Fruit fly (Drosophila melanogaster) whole organism, embryonic: ENCODE measurements around the gene PIG-U.

Source experiments
- Awh ChIP-seq: fragments of 200-800 bp; sonication (Bioruptor generic); IDR thresholded peaks from 2 replicates; pipeline ENCODE4, ENCODE4 v1.3.6; 2022; ENCODE audit warnings: missing biosample characterization, missing genetic modification characterization
- Bgb ChIP-seq: fragments of 200-800 bp; sonication (Bioruptor generic); IDR thresholded peaks from 2 replicates; pipeline ENCODE4 v1.3.6; 2022; ENCODE audit warnings: missing biosample characterization, missing genetic modification characterization; ENCODE audit not compliant: partially characterized antibody
- CG10431 ChIP-seq: fragments of 200-800 bp; sonication (Bioruptor generic); optimal IDR thresholded peaks from 3 replicates; lab custom pipeline; 2018; ENCODE audit warnings: missing biosample characterization, mild to moderate bottlenecking, missing genetic modification characterization
- CG11696 ChIP-seq: fragments of 200-800 bp; sonication (Bioruptor generic); IDR thresholded peaks from 2 replicates; pipeline ENCODE4 v1.3.6; 2022; ENCODE audit warnings: missing biosample characterization, missing genetic modification characterization
- CG13123 ChIP-seq: fragments of 200-800 bp; sonication (Bioruptor generic); optimal IDR thresholded peaks from 2 replicates; lab custom pipeline; 2016; ENCODE audit warnings: missing biosample characterization, missing genetic modification characterization
- CG13424 ChIP-seq: fragments of 200-800 bp; sonication (Bioruptor generic); optimal IDR thresholded peaks from 2 replicates; lab custom pipeline; 2019; ENCODE audit warnings: missing biosample characterization, mild to moderate bottlenecking, missing genetic modification characterization, moderate library complexity
- CG15601 ChIP-seq: fragments of 200-800 bp; sonication (Bioruptor generic); optimal IDR thresholded peaks from 3 replicates; lab custom pipeline; 2019; ENCODE audit warnings: missing biosample characterization, mild to moderate bottlenecking, missing genetic modification characterization, moderate library complexity
- CG17802 ChIP-seq: fragments of 200-800 bp; sonication (Bioruptor generic); optimal IDR thresholded peaks from 2 replicates; lab custom pipeline; 2018; ENCODE audit warnings: missing biosample characterization, mild to moderate bottlenecking, missing genetic modification characterization, moderate library complexity
- CG4730 ChIP-seq: fragments of 200-800 bp; sonication (Bioruptor generic); IDR thresholded peaks from 2 replicates; pipeline ENCODE4 v1.3.6; 2022; ENCODE audit warnings: missing biosample characterization, missing genetic modification characterization
- CG7372 ChIP-seq: fragments of 200-800 bp; sonication (Bioruptor generic); IDR thresholded peaks from 2 replicates; pipeline ENCODE4 v1.3.6; 2022; ENCODE audit warnings: missing biosample characterization, missing genetic modification characterization
- CG8388 ChIP-seq: fragments of 200-800 bp; sonication (Bioruptor generic); optimal IDR thresholded peaks from 2 replicates; lab custom pipeline; 2019; ENCODE audit warnings: missing biosample characterization, mild to moderate bottlenecking, missing genetic modification characterization, moderate library complexity
- CkIIα-i1 ChIP-seq: fragments of 200-800 bp; sonication (Bioruptor generic); IDR thresholded peaks from 2 replicates; pipeline ENCODE4 v1.3.6; 2022; ENCODE audit warnings: missing biosample characterization, missing genetic modification characterization
- Doc3 ChIP-seq: fragments of 200-800 bp; sonication (Bioruptor generic); IDR thresholded peaks from 3 replicates; pipeline ENCODE4 v1.3.6; 2022; ENCODE audit warnings: missing biosample characterization, missing genetic modification characterization; ENCODE audit not compliant: partially characterized antibody
- Fer2 ChIP-seq: fragments of 200-800 bp; sonication (Bioruptor generic); optimal IDR thresholded peaks from 2 replicates; lab custom pipeline; 2018; ENCODE audit warnings: missing biosample characterization, mild to moderate bottlenecking, missing genetic modification characterization, moderate library complexity
- GATAe ChIP-seq: fragments of 200-800 bp; sonication (Bioruptor generic); conservative IDR thresholded peaks from 2 replicates; pipeline ENCODE4 v1.3.6; 2022; ENCODE audit warnings: missing biosample characterization, missing genetic modification characterization
- Gug ChIP-seq: fragments of 200-800 bp; sonication (Bioruptor generic); IDR thresholded peaks from 4 replicates; pipeline ENCODE4 v1.3.6; 2022; ENCODE audit warnings: missing biosample characterization, missing genetic modification characterization
- H15 ChIP-seq: fragments of 200-800 bp; sonication (Bioruptor generic); IDR thresholded peaks from 3 replicates; pipeline ENCODE4 v1.3.6; 2022; ENCODE audit warnings: missing biosample characterization, missing genetic modification characterization
- Optix ChIP-seq: fragments of 200-800 bp; sonication (Bioruptor generic); IDR thresholded peaks from 3 replicates; pipeline ENCODE4 v1.3.6; 2022; ENCODE audit warnings: missing biosample characterization, missing genetic modification characterization
- Tbp ChIP-seq: fragments of >200 bp; optimal IDR thresholded peaks from 2 replicates; lab custom pipeline; 2018; ENCODE audit warnings: missing biosample characterization, missing genetic modification characterization
- aop ChIP-seq: fragments of 200-800 bp; sonication (Bioruptor generic); IDR thresholded peaks from 2 replicates; pipeline ENCODE4 v1.3.6; 2022; ENCODE audit warnings: missing biosample characterization, missing genetic modification characterization
- btn ChIP-seq: fragments of 200-800 bp; sonication (Bioruptor generic); optimal IDR thresholded peaks from 2 replicates; lab custom pipeline; 2016; ENCODE audit warnings: missing biosample characterization, missing genetic modification characterization
- cato ChIP-seq: fragments of 200-800 bp; sonication (Bioruptor generic); optimal IDR thresholded peaks from 2 replicates; lab custom pipeline; 2016; ENCODE audit warnings: missing biosample characterization, missing genetic modification characterization, borderline replicate concordance
- dati ChIP-seq: fragments of 200-800 bp; sonication (Bioruptor generic); IDR thresholded peaks from 2 replicates; pipeline ENCODE4 v1.3.6; 2022; ENCODE audit warnings: missing biosample characterization, missing genetic modification characterization
- exex ChIP-seq: fragments of 200-800 bp; sonication (Bioruptor generic); optimal IDR thresholded peaks from 4 replicates; lab custom pipeline; 2018; ENCODE audit warnings: missing biosample characterization, mild to moderate bottlenecking, missing genetic modification characterization, moderate library complexity
- eyg ChIP-seq: fragments of 200-800 bp; sonication (Bioruptor generic); optimal IDR thresholded peaks from 3 replicates; lab custom pipeline; 2016; ENCODE audit warnings: missing biosample characterization, missing genetic modification characterization
- grn ChIP-seq: fragments of 200-800 bp; sonication (Bioruptor generic); optimal IDR thresholded peaks from 3 replicates; lab custom pipeline; 2017; ENCODE audit warnings: missing biosample characterization, missing genetic modification characterization
- ham ChIP-seq: fragments of 200-800 bp; sonication (Bioruptor generic); IDR thresholded peaks from 2 replicates; pipeline ENCODE4 v1.3.6; 2022; ENCODE audit warnings: missing biosample characterization, missing genetic modification characterization
- hkb ChIP-seq, 2 experiments: fragments of 200-800 bp in 1 of 2; fragments of >200 bp in 1 of 2; sonication (Bioruptor generic) in 1 of 2; IDR thresholded peaks in 1 of 2; optimal IDR thresholded peaks in 1 of 2; 2 replicates each; pipeline versions ENCODE4 v1.3.6 to Lab custom; 2017 to 2022; ENCODE audit warnings: missing biosample characterization in 1 of 2, missing genetic modification characterization in 1 of 2
- insv ChIP-seq, 2 experiments: fragments of 200-800 bp; sonication (Bioruptor generic); optimal IDR thresholded peaks; 3 replicates each; lab custom pipeline; 2016 to 2018; ENCODE audit warnings: missing biosample characterization in 2 of 2, missing genetic modification characterization in 2 of 2
- kni ChIP-seq: fragments of 200-800 bp; sonication (Bioruptor generic); optimal IDR thresholded peaks from 3 replicates; lab custom pipeline; 2017; ENCODE audit warnings: mild to moderate bottlenecking, missing biosample characterization, missing genetic modification reagents, missing genetic modification characterization
- knrl ChIP-seq: fragments of 200-800 bp; sonication (Bioruptor generic); IDR thresholded peaks from 3 replicates; pipeline ENCODE4 v1.3.6; 2022; ENCODE audit warnings: missing biosample characterization, missing genetic modification characterization; ENCODE audit not compliant: partially characterized antibody
- lab ChIP-seq: fragments of 200-800 bp; sonication (Bioruptor generic); optimal IDR thresholded peaks from 3 replicates; lab custom pipeline; 2017; ENCODE audit warnings: missing biosample characterization, missing genetic modification characterization, mild to moderate bottlenecking, moderate library complexity, missing genetic modification reagents
- lbe ChIP-seq: fragments of 200-800 bp; sonication (Bioruptor generic); optimal IDR thresholded peaks from 2 replicates; lab custom pipeline; 2016; ENCODE audit warnings: missing biosample characterization, mild to moderate bottlenecking, missing genetic modification characterization
- lov ChIP-seq, 2 experiments: fragments of 200-800 bp in 1 of 2; fragments of >200 bp in 1 of 2; sonication (Bioruptor generic) in 1 of 2; IDR thresholded peaks in 1 of 2; optimal IDR thresholded peaks in 1 of 2; 2 replicates in 1 of 2; 3 replicates in 1 of 2; pipeline versions ENCODE4 v1.3.6 to Lab custom; 2017 to 2022; ENCODE audit warnings: missing biosample characterization in 1 of 2, missing genetic modification characterization in 1 of 2
- nom ChIP-seq: fragments of 200-800 bp; sonication (Bioruptor generic); optimal IDR thresholded peaks from 2 replicates; lab custom pipeline; 2017; ENCODE audit warnings: missing biosample characterization, missing genetic modification characterization, mild to moderate bottlenecking, moderate library complexity, missing genetic modification reagents
- oc ChIP-seq: fragments of 200-800 bp; sonication (Bioruptor generic); optimal IDR thresholded peaks from 2 replicates; lab custom pipeline; 2018; ENCODE audit warnings: missing biosample characterization, mild to moderate bottlenecking, missing genetic modification characterization, moderate library complexity
- ranshi ChIP-seq: fragments of 200-800 bp; sonication (Bioruptor generic); IDR thresholded peaks from 2 replicates; pipeline ENCODE4 v1.3.6; 2022; ENCODE audit warnings: missing biosample characterization, missing genetic modification characterization
- schlank ChIP-seq: fragments of 200-800 bp; sonication (Bioruptor generic); optimal IDR thresholded peaks from 2 replicates; lab custom pipeline; 2018; ENCODE audit warnings: missing biosample characterization, mild to moderate bottlenecking, missing genetic modification characterization
- sens ChIP-seq: fragments of 200-800 bp; sonication (Bioruptor generic); peaks from one replicate; lab custom pipeline; 2016; ENCODE audit warnings: missing biosample characterization, missing genetic modification characterization
- sob ChIP-seq: fragments of 200-800 bp; sonication (Bioruptor generic); IDR thresholded peaks from 2 replicates; pipeline ENCODE4 v1.3.6; 2022; ENCODE audit warnings: missing biosample characterization, missing genetic modification characterization
- trem ChIP-seq: fragments of 200-800 bp; optimal IDR thresholded peaks from 3 replicates; lab custom pipeline; 2019; ENCODE audit warnings: missing biosample characterization, mild to moderate bottlenecking, missing genetic modification characterization, moderate library complexity
- ttk ChIP-seq: fragments of 200-800 bp; sonication (Bioruptor generic); IDR thresholded peaks from 2 replicates; pipeline ENCODE4 v2.1.2; 2022; ENCODE audit warnings: missing biosample characterization, missing genetic modification characterization
- twi ChIP-seq: fragments of 200-800 bp; optimal IDR thresholded peaks from 2 replicates; lab custom pipeline; 2019; ENCODE audit warnings: missing biosample characterization, mild to moderate bottlenecking, missing genetic modification characterization, moderate library complexity
- vvl ChIP-seq: fragments of 200-800 bp; sonication (Bioruptor generic); IDR thresholded peaks from 2 replicates; pipeline ENCODE4 v1.3.6; 2022; ENCODE audit warnings: missing biosample characterization, missing genetic modification characterization
- z ChIP-seq: fragments of 200-800 bp; sonication (Bioruptor generic); IDR thresholded peaks from 3 replicates; pipeline ENCODE4 v1.3.6; 2022; ENCODE audit warnings: missing biosample characterization, missing genetic modification characterization

The PIG-U gene

dm6 chr2L:8532790-8533189, 17.9 kb downstream of the PIG-U start:
- TF ChIP-seq Doc3 (0 out of 3 replicates have a peak, but pooled peaks have one; percentile 23), CG7372 (GFP tag; lab: Robert Waterston, UW) (no peak)

DNA sequence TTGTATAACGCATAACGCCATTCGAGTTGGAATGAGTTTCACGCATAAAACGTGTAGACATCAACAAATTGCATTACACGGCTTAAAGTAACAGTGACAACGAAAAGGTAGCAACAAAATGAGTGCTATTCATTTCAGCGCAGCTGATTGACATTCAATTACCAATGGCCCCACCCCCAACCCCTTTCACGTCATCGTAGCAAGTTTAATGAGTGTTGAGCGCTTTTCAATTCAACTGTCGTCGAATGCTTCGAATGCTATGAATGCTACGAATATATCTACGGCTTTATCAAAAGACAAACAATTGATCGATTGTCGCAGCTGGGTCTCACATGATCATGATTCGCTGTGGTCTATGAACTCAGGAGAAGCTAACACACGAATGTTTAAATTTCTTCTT, 18.7 kb downstream of the PIG-U start:
- TF ChIP-seq sens (GFP tag; lab: Kevin White, UChicago) (peak; percentile 58), CG13424 (no peak), eyg (GFP tag; lab: Kevin White, UChicago) (no peak), lbe (no peak), trem (no peak), grn (GFP tag; lab: Kevin White, UChicago) (no peak), Optix (GFP tag; lab: Robert Waterston, UW) (no peak), vvl (GFP tag; lab: Robert Waterston, UW) (0 out of 2 replicates have a peak, but pooled peaks have one; percentile 12), schlank (tag; lab: Kevin White, UChicago) (no peak), Gug (no peak), twi (peak; percentile 33), CG15601 (peak; percentile 78), lab (GFP tag; lab: Kevin White, UChicago) (peak; percentile 54), CG4730 (GFP tag; lab: Robert Waterston, UW) (no peak), CkIIα-i1 (GFP tag; lab: Robert Waterston, UW) (no peak), dati (0 out of 2 replicates have a peak, but pooled peaks have one; percentile 15), CG8388 (peak; percentile 9), Bgb (GFP tag; lab: Robert Waterston, UW) (no peak), lov (optimal IDR thresholded peaks at IDR 0.05; lab: Kevin White, UChicago) (no peak), lov (GFP tag; IDR thresholded peaks at IDR 0.05; lab: Robert Waterston, UW) (0 out of 3 replicates have a peak, but pooled peaks have one; percentile 25), CG17802 (tag; lab: Kevin White, UChicago) (no peak), btn (no peak), z (peak; percentile 68), cato (GFP tag; lab: Kevin White, UChicago) (no peak), Fer2 (tag; lab: Kevin White, UChicago) (no peak), ttk (GFP tag; lab: Robert Waterston, UW) (no peak), ranshi (GFP tag; lab: Robert Waterston, UW) (no peak), kni (peak; percentile 16), oc (peak; percentile 43), ham (GFP tag; lab: Robert Waterston, UW) (no peak), insv (GFP tag; optimal IDR thresholded peaks at IDR 0.05; lab: Kevin White, UChicago) (no peak), CG10431 (GFP tag; lab: Kevin White, UChicago) (peak; percentile 16)
- TF ChIP-seq, all 482 proteins: peak for 12

- TF ChIP-seq H15 (GFP tag; lab: Robert Waterston, UW) (no peak), CG11696 (GFP tag; lab: Robert Waterston, UW) (no peak), GATAe (peak; percentile 63), aop (no peak), Tbp (GFP tag; lab: Kevin White, UChicago) (no peak), eyg (GFP tag; lab: Kevin White, UChicago) (no peak), hkb (optimal IDR thresholded peaks at IDR 0.05; lab: Kevin White, UChicago) (no peak), hkb (GFP tag; IDR thresholded peaks at IDR 0.05; lab: Robert Waterston, UW) (no peak), nom (no peak), sob (GFP tag; lab: Robert Waterston, UW) (no peak), CG13123 (GFP tag; lab: Kevin White, UChicago) (no peak), Awh (GFP tag; lab: Robert Waterston, UW) (no peak), exex (tag; lab: Kevin White, UChicago) (peak; percentile 100), grn (GFP tag; lab: Kevin White, UChicago) (peak; percentile 3), knrl (GFP tag; lab: Robert Waterston, UW) (no peak)
Measured at dm6 chr2L:8534118-8534514, 19.2 kb downstream of the PIG-U start.
